Fruit fly (Drosophila melanogaster): ENCODE measurements around the gene Sec22.

dm6 chrX:844523-844922 is 38.6 kb downstream of the Sec22 start, which contains the start of gene CG14635:
- no peak for TF ChIP-seq Myc (optimal IDR thresholded peaks at IDR 0.05)
- no peak for TF ChIP-seq h (optimal IDR thresholded peaks at IDR 0.05)
- no peak for TF ChIP-seq insv (optimal IDR thresholded peaks at IDR 0.05)
- no peak for TF ChIP-seq psq (optimal IDR thresholded peaks at IDR 0.05)

Measured in Kc167 (cell line).